Fruit fly (Drosophila melanogaster): ENCODE measurements around the gene CG9331.

Gene CG9331

dm6 chr2L:20823196-20824105 lies 823 bp downstream of the CG9331 start (continued):
- TF ChIP-seq CG6813 (GFP tag; optimal IDR thresholded peaks at IDR 0.05) (peak; percentile 29), Drgx (GFP tag; IDR thresholded peaks at IDR 0.05) (peak; percentile 70), CG8478 (optimal IDR thresholded peaks at IDR 0.05) (peak; percentile 93), Trl (optimal IDR thresholded peaks at IDR 0.05) (no peak), Trl (GFP tag; optimal IDR thresholded peaks at IDR 0.05) (no peak), Hsf (GFP tag; optimal IDR thresholded peaks at IDR 0.05) (no peak), Oaz (GFP tag; IDR thresholded peaks at IDR 0.05) (peak; percentile 23; the same call in 1 of the 2 replicates), CG42726 (GFP tag; IDR thresholded peaks at IDR 0.05; ENCODE audit: partially characterized antibody) (no peak), Antp (GFP tag; optimal IDR thresholded peaks at IDR 0.05) (peak; percentile 12), repo (GFP tag; optimal IDR thresholded peaks at IDR 0.05) (no peak), jigr1 (GFP tag; IDR thresholded peaks at IDR 0.05) (no peak), ro (GFP tag; IDR thresholded peaks at IDR 0.05) (no peak), CG31224 (GFP tag; IDR thresholded peaks at IDR 0.05) (peak; percentile 100), Dfd (GFP tag; optimal IDR thresholded peaks at IDR 0.05) (no peak), jumu (GFP tag; optimal IDR thresholded peaks at IDR 0.05) (no peak), CG14050 (GFP tag; IDR thresholded peaks at IDR 0.05) (no peak), H2.0 (GFP tag; IDR thresholded peaks at IDR 0.05) (peak; percentile 33; the same call in 1 of the 2 replicates), Taf1 (GFP tag; IDR thresholded peaks at IDR 0.05) (no peak), CG5180 (GFP tag; optimal IDR thresholded peaks at IDR 0.05) (peak; percentile 58), gfzf (GFP tag; optimal IDR thresholded peaks at IDR 0.05) (no peak), Rfx (GFP tag; IDR thresholded peaks at IDR 0.05) (peak; percentile 43; the same call in 1 of the 2 replicates), dati (GFP tag; IDR thresholded peaks at IDR 0.05) (no peak), vnd (GFP tag; IDR thresholded peaks at IDR 0.05; ENCODE audit: partially characterized antibody) (peak; percentile 51; the same call in 1 of the 3 replicates), CG10431 (GFP tag; optimal IDR thresholded peaks at IDR 0.05) (peak; percentile 79), NC2β (GFP tag; optimal IDR thresholded peaks at IDR 0.05) (no peak), sens-2 (GFP tag; IDR thresholded peaks at IDR 0.05) (no peak), az2 (GFP tag; optimal IDR thresholded peaks at IDR 0.05) (no peak), Six4 (GFP tag; optimal IDR thresholded peaks at IDR 0.05) (no peak), grau (tag; optimal IDR thresholded peaks at IDR 0.05) (peak; percentile 15), CG32767 (GFP tag; IDR thresholded peaks at IDR 0.05) (no peak), chinmo (GFP tag; IDR thresholded peaks at IDR 0.05; ENCODE audit: partially characterized antibody) (peak; percentile 98; the same call in 3 of the 4 replicates), CG15514 (GFP tag; optimal IDR thresholded peaks at IDR 0.05) (peak; percentile 69), CG11560 (tag; IDR thresholded peaks at IDR 0.05) (no peak), otp (GFP tag; IDR thresholded peaks at IDR 0.05) (peak; percentile 44; the same call in 1 of the 3 replicates), CG2712 (tag; optimal IDR thresholded peaks at IDR 0.05) (peak; percentile 25), CG16779 (GFP tag; IDR thresholded peaks at IDR 0.05) (no peak), Doc3 (GFP tag; IDR thresholded peaks at IDR 0.05; ENCODE audit: partially characterized antibody) (no peak), Bteb2 (GFP tag; optimal IDR thresholded peaks at IDR 0.05) (peak; percentile 6), Dbx (GFP tag; IDR thresholded peaks at IDR 0.05) (peak; percentile 44; the same call in 1 of the 3 replicates), caup (GFP tag; optimal IDR thresholded peaks at IDR 0.05; ENCODE audit: severe bottlenecking) (peak; percentile 1), Bgb (GFP tag; IDR thresholded peaks at IDR 0.05; ENCODE audit: partially characterized antibody) (peak; percentile 62; the same call in 1 of the 2 replicates), Lim3 (GFP tag; IDR thresholded peaks at IDR 0.05) (no peak), CG13775 (GFP tag; optimal IDR thresholded peaks at IDR 0.05) (no peak), CG7928 (GFP tag; optimal IDR thresholded peaks at IDR 0.05) (no peak), CG34376 (GFP tag; optimal IDR thresholded peaks at IDR 0.05) (peak; percentile 83), B-H2 (GFP tag; optimal IDR thresholded peaks at IDR 0.05) (no peak), CG8281 (tag; optimal IDR thresholded peaks at IDR 0.05) (no peak), pzg (GFP tag; optimal IDR thresholded peaks at IDR 0.05) (peak; percentile 9), knrl (GFP tag; IDR thresholded peaks at IDR 0.05; ENCODE audit: partially characterized antibody) (peak; percentile 40; the same call in 2 of the 3 replicates)

Data from whole organism, embryonic.